Worm (Caenorhabditis elegans) whole organism, L1 larva: ENCODE measurements around the gene hst-3.2.
A peak's percentile ranks its signal among the peaks of the same experiment; 100 is the strongest.

ENCODE experiments used
- C04F5.9 ChIP-seq: sonication (generic microtip); optimal IDR thresholded peaks from 2 replicates; lab custom pipeline; 2016; ENCODE audit warnings: missing genetic modification characterization, missing compliant biosample characterization
- C34B4.2 ChIP-seq: sonication (generic microtip); optimal IDR thresholded peaks from 2 replicates; lab custom pipeline; 2017; ENCODE audit warnings: mild to moderate bottlenecking, missing genetic modification characterization, missing compliant biosample characterization
- F16B12.6 ChIP-seq: fragments of 150-350 bp; optimal IDR thresholded peaks from 2 replicates; lab custom pipeline; 2014; ENCODE audit warnings: missing biosample characterization, missing genetic modification characterization
- aly-2 ChIP-seq: fragments of 150-350 bp; optimal IDR thresholded peaks from 2 replicates; lab custom pipeline; 2014; ENCODE audit warnings: missing biosample characterization, missing genetic modification characterization
- ama-1 ChIP-seq: fragments of 150-350 bp; optimal IDR thresholded peaks from 2 replicates; lab custom pipeline; 2014
- blmp-1 ChIP-seq: fragments of 150-350 bp; optimal IDR thresholded peaks from 2 replicates; lab custom pipeline; 2014; ENCODE audit warnings: missing biosample characterization, missing genetic modification characterization
- ceh-63 ChIP-seq: fragments of 200-800 bp; sonication (Bioruptor generic); optimal IDR thresholded peaks from 2 replicates; lab custom pipeline; 2018; ENCODE audit warnings: mild to moderate bottlenecking, missing genetic modification characterization, missing compliant biosample characterization
- ceh-8 ChIP-seq: fragments of 200-800 bp; sonication (Bioruptor generic); optimal IDR thresholded peaks from 2 replicates; lab custom pipeline; 2018; ENCODE audit warnings: mild to moderate bottlenecking, missing genetic modification characterization, moderate library complexity, missing compliant biosample characterization
- ceh-82 ChIP-seq, 3 experiments: fragments of 150-350 bp in 1 of 3; sonication (generic microtip) in 2 of 3; optimal IDR thresholded peaks; 2 replicates each; lab custom pipeline; 2014 to 2017; ENCODE audit warnings: missing biosample characterization in 3 of 3, missing genetic modification characterization in 3 of 3
- ces-1 ChIP-seq: fragments of 150-350 bp; optimal IDR thresholded peaks from 2 replicates; lab custom pipeline; 2014; ENCODE audit warnings: missing biosample characterization, missing genetic modification reagents, missing genetic modification characterization
- dpl-1 ChIP-seq, 3 experiments: fragments of 150-350 bp in 2 of 3; sonication (generic microtip) in 1 of 3; optimal IDR thresholded peaks; 2 replicates each; lab custom pipeline; 2014 to 2017; ENCODE audit warnings: missing biosample characterization in 3 of 3, missing genetic modification characterization in 3 of 3, missing genetic modification reagents in 3 of 3
- dsc-1 ChIP-seq: sonication (generic microtip); optimal IDR thresholded peaks from 2 replicates; lab custom pipeline; 2016; ENCODE audit warnings: mild to moderate bottlenecking, missing genetic modification characterization, missing compliant biosample characterization
- efl-1 ChIP-seq, 4 experiments: fragments of 150-350 bp; optimal IDR thresholded peaks in 3 of 4; peaks in 1 of 4; 1 replicate in 1 of 4; 2 replicates in 3 of 4; lab custom pipeline; 2014; ENCODE audit warnings: missing biosample characterization in 2 of 4, missing genetic modification characterization in 2 of 4, missing genetic modification reagents in 2 of 4
- efl-3 ChIP-seq: fragments of 200-800 bp; sonication (Bioruptor generic); optimal IDR thresholded peaks from 2 replicates; lab custom pipeline; 2018; ENCODE audit warnings: mild to moderate bottlenecking, missing genetic modification characterization, missing compliant biosample characterization
- egl-13 ChIP-seq: sonication (generic microtip); optimal IDR thresholded peaks from 2 replicates; lab custom pipeline; 2016; ENCODE audit warnings: missing genotype, missing genetic modification reagents, missing genetic modification characterization, missing compliant biosample characterization
- elt-2 ChIP-seq: sonication (generic microtip); optimal IDR thresholded peaks from 2 replicates; lab custom pipeline; 2016; ENCODE audit warnings: missing genetic modification characterization, mild to moderate bottlenecking, inconsistent platforms, missing compliant biosample characterization, missing genetic modification reagents
- ets-5 ChIP-seq: fragments of 200-800 bp; sonication (Bioruptor generic); IDR thresholded peaks from 2 replicates; pipeline ENCODE4 v1.3.6; 2022; ENCODE audit warnings: missing genetic modification characterization, missing compliant biosample characterization
- fkh-8 ChIP-seq: sonication (generic microtip); optimal IDR thresholded peaks from 2 replicates; lab custom pipeline; 2016; ENCODE audit warnings: mild to moderate bottlenecking, missing genetic modification characterization, missing compliant biosample characterization
- fos-1 ChIP-seq: fragments of 150-350 bp; optimal IDR thresholded peaks from 2 replicates; lab custom pipeline; 2014; ENCODE audit warnings: missing biosample characterization, missing genetic modification characterization
- hlh-4 ChIP-seq: sonication (generic microtip); optimal IDR thresholded peaks from 2 replicates; lab custom pipeline; 2016; ENCODE audit warnings: mild to moderate bottlenecking, missing genetic modification characterization, missing compliant biosample characterization
- hpl-2 ChIP-seq: fragments of 150-350 bp; optimal IDR thresholded peaks from 2 replicates; lab custom pipeline; 2014; ENCODE audit warnings: missing biosample characterization, missing genetic modification reagents, missing genetic modification characterization
- lir-3 ChIP-seq: sonication (generic microtip); optimal IDR thresholded peaks from 2 replicates; lab custom pipeline; 2016; ENCODE audit warnings: mild to moderate bottlenecking, missing genetic modification characterization, moderate library complexity, missing compliant biosample characterization; ENCODE audit not compliant: poor library complexity
- lsy-2 ChIP-seq, 2 experiments: fragments of 150-350 bp; optimal IDR thresholded peaks; 2 replicates each; lab custom pipeline; 2014; ENCODE audit warnings: missing biosample characterization in 2 of 2, missing genetic modification characterization in 2 of 2
- mef-2 ChIP-seq: fragments of 150-350 bp; optimal IDR thresholded peaks from 2 replicates; lab custom pipeline; 2014; ENCODE audit warnings: missing biosample characterization, missing genetic modification characterization
- mep-1 ChIP-seq: fragments of 150-350 bp; optimal IDR thresholded peaks from 2 replicates; lab custom pipeline; 2014; ENCODE audit warnings: missing biosample characterization, missing genetic modification characterization
- nhr-11 ChIP-seq: fragments of 150-350 bp; optimal IDR thresholded peaks from 2 replicates; lab custom pipeline; 2014; ENCODE audit warnings: missing biosample characterization, missing genetic modification characterization
- nhr-19 ChIP-seq: fragments of 200-800 bp; sonication (Bioruptor generic); conservative IDR thresholded peaks from 2 replicates; pipeline ENCODE4 v1.3.6; 2022; ENCODE audit warnings: missing genetic modification characterization, missing compliant biosample characterization
- nhr-20 ChIP-seq: sonication (generic microtip); optimal IDR thresholded peaks from 2 replicates; lab custom pipeline; 2016; ENCODE audit warnings: mild to moderate bottlenecking, missing genetic modification characterization, missing compliant biosample characterization
- nhr-71 ChIP-seq: sonication (generic microtip); optimal IDR thresholded peaks from 2 replicates; lab custom pipeline; 2016; ENCODE audit warnings: mild to moderate bottlenecking, missing genetic modification characterization, moderate library complexity, missing compliant biosample characterization
- nhr-76 ChIP-seq: sonication (generic microtip); optimal IDR thresholded peaks from 2 replicates; lab custom pipeline; 2017; ENCODE audit warnings: missing biosample characterization, missing genetic modification characterization
- nhr-77 ChIP-seq: fragments of 150-350 bp; optimal IDR thresholded peaks from 2 replicates; lab custom pipeline; 2014; ENCODE audit warnings: missing biosample characterization, missing genetic modification characterization
- nhr-85 ChIP-seq: sonication (generic microtip); peaks from one replicate; lab custom pipeline; 2016; ENCODE audit warnings: missing genetic modification characterization, inconsistent platforms, missing compliant biosample characterization
- nhr-90 ChIP-seq: sonication (generic microtip); optimal IDR thresholded peaks from 2 replicates; lab custom pipeline; 2016; ENCODE audit warnings: mild to moderate bottlenecking, missing genetic modification characterization, missing compliant biosample characterization; ENCODE audit not compliant: poor library complexity
- pag-3 ChIP-seq: sonication (generic microtip); optimal IDR thresholded peaks from 2 replicates; lab custom pipeline; 2017; ENCODE audit warnings: missing genetic modification characterization, mild to moderate bottlenecking, missing compliant biosample characterization, antibody characterized with exemption, borderline replicate concordance; ENCODE audit not compliant: insufficient read depth
- pqm-1 ChIP-seq: sonication (generic microtip); optimal IDR thresholded peaks from 3 replicates; lab custom pipeline; 2017; ENCODE audit warnings: missing biosample characterization, missing genetic modification characterization
- rnt-1 ChIP-seq: sonication (generic microtip); optimal IDR thresholded peaks from 2 replicates; lab custom pipeline; 2016; ENCODE audit warnings: mild to moderate bottlenecking, missing genetic modification characterization, moderate library complexity, missing compliant biosample characterization
- skn-1 ChIP-seq: fragments of 150-350 bp; optimal IDR thresholded peaks from 2 replicates; lab custom pipeline; 2014; ENCODE audit warnings: missing biosample characterization, missing genetic modification characterization
- swsn-7 ChIP-seq: sonication (generic microtip); optimal IDR thresholded peaks from 2 replicates; lab custom pipeline; 2016; ENCODE audit warnings: missing genetic modification characterization, missing compliant biosample characterization
- tbx-2 ChIP-seq: sonication (generic microtip); optimal IDR thresholded peaks from 2 replicates; lab custom pipeline; 2016; ENCODE audit warnings: missing genetic modification characterization, missing compliant biosample characterization
- unc-30 ChIP-seq: sonication (generic microtip); optimal IDR thresholded peaks from 2 replicates; lab custom pipeline; 2017; ENCODE audit warnings: missing biosample characterization, missing genetic modification characterization
- unc-86 ChIP-seq: sonication (generic microtip); optimal IDR thresholded peaks from 2 replicates; lab custom pipeline; 2016; ENCODE audit warnings: missing genetic modification characterization, missing compliant biosample characterization
- unc-98 ChIP-seq: fragments of 200-800 bp; sonication (Bioruptor generic); IDR thresholded peaks from 2 replicates; pipeline ENCODE4 v1.3.6; 2022; ENCODE audit warnings: missing genetic modification characterization, missing compliant biosample characterization
- vab-15 ChIP-seq: sonication (generic microtip); optimal IDR thresholded peaks from 2 replicates; lab custom pipeline; 2017; ENCODE audit warnings: missing genotype, mild to moderate bottlenecking, missing genetic modification characterization, missing compliant biosample characterization
- xbp-1 ChIP-seq: sonication (generic microtip); optimal IDR thresholded peaks from 2 replicates; lab custom pipeline; 2016; ENCODE audit warnings: missing genetic modification characterization, missing compliant biosample characterization
- zag-1 ChIP-seq: fragments of 150-350 bp; optimal IDR thresholded peaks from 2 replicates; lab custom pipeline; 2014; ENCODE audit warnings: missing biosample characterization, missing genetic modification characterization
- ztf-11 ChIP-seq, 2 experiments: sonication (generic microtip); optimal IDR thresholded peaks; 2 replicates each; lab custom pipeline; 2016 to 2017; ENCODE audit warnings: missing genetic modification characterization in 2 of 2, missing biosample characterization in 1 of 2, missing compliant biosample characterization in 1 of 2
- ztf-4 ChIP-seq: fragments of 150-350 bp; optimal IDR thresholded peaks from 2 replicates; lab custom pipeline; 2014; ENCODE audit warnings: missing biosample characterization, missing genetic modification characterization

Gene hst-3.2

DNA sequence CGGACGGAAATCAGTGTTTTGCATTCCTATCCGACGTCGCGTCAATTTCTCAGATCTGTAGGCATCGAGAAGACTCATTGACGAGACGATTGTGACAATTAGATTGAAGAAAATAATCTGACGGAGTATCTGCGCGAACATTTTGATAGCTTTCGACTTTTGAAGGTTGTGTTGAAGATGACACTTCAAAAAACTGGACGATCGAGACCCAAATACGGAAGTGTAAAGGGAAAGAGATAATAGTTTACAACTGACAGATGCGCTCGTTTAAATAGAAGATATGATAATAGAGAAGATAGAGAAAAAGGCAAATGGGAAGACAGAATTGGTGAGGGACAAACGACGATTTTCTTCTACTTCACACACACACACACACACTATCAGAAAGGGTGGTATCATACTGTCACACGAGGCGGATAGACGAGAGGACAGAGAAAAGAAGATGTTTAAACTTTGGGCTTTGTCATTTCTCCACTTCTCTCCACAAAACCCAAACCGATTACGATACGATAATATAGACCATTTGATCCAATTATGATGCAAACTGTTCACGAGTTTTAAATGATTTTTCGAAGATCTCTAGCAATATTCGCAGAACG, 32.5 kb downstream of the hst-3.2 start, which contains the start of gene B0410.3 (continued):
- no peak for TF ChIP-seq hlh-4
- no peak for TF ChIP-seq C34B4.2 (tag; lab: Kevin White, UChicago)
- peak; percentile 17 for TF ChIP-seq fos-1 (tag; lab: Kevin White, UChicago)
- TF ChIP-seq zag-1 (tag; lab: Kevin White, UChicago): no peak
- TF ChIP-seq fkh-8 (tag; lab: Kevin White, UChicago): no peak
- no peak for TF ChIP-seq aly-2 (tag; lab: Kevin White, UChicago)
- TF ChIP-seq nhr-85 (tag; lab: Kevin White, UChicago): peak; percentile 99
- no peak for TF ChIP-seq unc-98 (GFP tag; lab: Robert Waterston, UW)
- TF ChIP-seq pag-3: no peak
- TF ChIP-seq ets-5 (GFP tag; lab: Robert Waterston, UW): no peak

- TF ChIP-seq lir-3: no peak
- TF ChIP-seq nhr-19 (GFP tag; lab: Robert Waterston, UW): 0 out of 2 replicates have a peak, but pooled peaks have one; percentile 5
- peak; percentile 2 for TF ChIP-seq nhr-71 (tag; lab: Kevin White, UChicago)
- TF ChIP-seq mep-1: peak; percentile 11
- peak; percentile 18 for TF ChIP-seq ztf-4 (tag; lab: Kevin White, UChicago)
- TF ChIP-seq F16B12.6 (tag; lab: Kevin White, UChicago): no peak
- TF ChIP-seq lsy-2 (tag; optimal IDR thresholded peaks at IDR 0.05; lab: Kevin White, UChicago): peak in 1 of 2 experiments; percentile 1
- peak; percentile 12 for TF ChIP-seq ama-1 (lab: Kevin White, UChicago)
- TF ChIP-seq, all 84 proteins: peak for 6
Observed at ce11 chrX:2890041-2890650, 33.6 kb downstream of the hst-3.2 start.

DNA sequence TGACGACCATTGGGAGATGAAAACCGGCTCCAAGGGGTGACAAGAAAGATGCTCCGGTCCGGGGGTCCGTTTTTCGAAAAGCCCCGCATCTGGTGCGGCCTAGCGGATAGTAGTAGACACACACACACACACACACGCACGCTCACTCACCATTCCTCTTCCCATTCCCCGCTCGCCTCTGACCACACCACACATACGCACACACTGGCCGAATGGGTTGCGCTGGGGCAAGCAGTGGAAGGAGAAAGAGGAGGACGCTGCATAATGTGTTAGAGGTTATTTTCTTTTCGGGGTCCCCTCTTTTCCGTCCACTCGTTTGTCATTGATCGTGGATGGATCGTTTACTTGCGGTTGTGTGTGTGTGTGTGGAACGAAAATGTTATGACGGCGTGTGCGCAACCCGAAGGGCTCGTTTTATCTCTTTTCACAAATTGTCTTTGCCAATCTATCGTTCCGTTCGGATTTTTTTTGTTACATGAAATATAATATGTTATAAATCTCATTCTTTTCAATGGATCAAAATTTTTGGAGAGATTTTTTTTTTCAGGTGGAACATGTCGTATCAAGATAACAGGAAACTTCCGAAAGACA, 38.4 kb downstream of the hst-3.2 start, which contains the start of gene vang-1:
vang-1 (plus strand) TSS at position 541 of the 591 bp plus-strand sequence.
- no peak for TF ChIP-seq nhr-71 (tag; lab: Kevin White, UChicago)
- TF ChIP-seq pqm-1 (tag; lab: Kevin White, UChicago): no peak
- no peak for TF ChIP-seq nhr-77 (tag; lab: Kevin White, UChicago)
- no peak for TF ChIP-seq zag-1 (tag; lab: Kevin White, UChicago)
- TF ChIP-seq elt-2 (tag; lab: Kevin White, UChicago): no peak
- TF ChIP-seq unc-30 (tag; lab: Kevin White, UChicago): no peak
- no peak for TF ChIP-seq ceh-63 (GFP tag; lab: Kevin White, UChicago)
- no peak for TF ChIP-seq rnt-1
- no peak for TF ChIP-seq unc-86
- TF ChIP-seq ces-1: no peak
- no peak for TF ChIP-seq nhr-11 (tag; lab: Kevin White, UChicago)
- no peak for TF ChIP-seq efl-1 (optimal IDR thresholded peaks at IDR 0.05; lab: Kevin White, UChicago)
- TF ChIP-seq efl-1 (GFP tag; optimal IDR thresholded peaks at IDR 0.05 in 1 of 2; lab: Kevin White, UChicago): peak in 1 of 2 experiments; percentile 81
- TF ChIP-seq nhr-20 (tag; lab: Kevin White, UChicago): no peak
- no peak for TF ChIP-seq dpl-1 (GFP tag; optimal IDR thresholded peaks at IDR 0.05; lab: Kevin White, UChicago)
- TF ChIP-seq efl-3: no peak
- TF ChIP-seq dsc-1 (tag; lab: Kevin White, UChicago): peak; percentile 16
- TF ChIP-seq lir-3: no peak
- TF ChIP-seq vab-15 (tag; lab: Kevin White, UChicago): no peak
- no peak for TF ChIP-seq ceh-8 (GFP tag; lab: Kevin White, UChicago)
- TF ChIP-seq ztf-4 (tag; lab: Kevin White, UChicago): no peak
- TF ChIP-seq ets-5 (GFP tag; lab: Robert Waterston, UW): no peak
- no peak for TF ChIP-seq nhr-76
- peak in 1 of 2 experiments; percentile 36 for TF ChIP-seq ztf-11 (tag; optimal IDR thresholded peaks at IDR 0.05; lab: Kevin White, UChicago)
- no peak for TF ChIP-seq mef-2 (tag; lab: Kevin White, UChicago)
- TF ChIP-seq skn-1 (tag; lab: Kevin White, UChicago): peak; percentile 1
- TF ChIP-seq ceh-82 (tag; optimal IDR thresholded peaks at IDR 0.05; lab: Kevin White, UChicago): peak in 1 of 3 experiments; percentile 41
- no peak for TF ChIP-seq hpl-2 (GFP tag; lab: Kevin White, UChicago)
- TF ChIP-seq nhr-90: no peak
- peak; percentile 2 for TF ChIP-seq tbx-2 (tag; lab: Kevin White, UChicago)
- no peak for TF ChIP-seq xbp-1
- no peak for TF ChIP-seq swsn-7 (tag; lab: Kevin White, UChicago)
- TF ChIP-seq blmp-1 (tag; lab: Kevin White, UChicago): peak; percentile 3
- no peak for TF ChIP-seq C04F5.9
- no peak for TF ChIP-seq egl-13 (tag; lab: Kevin White, UChicago)
